Fruit fly (Drosophila melanogaster) whole organism, wandering third instar larva: ENCODE results near the gene comm.

Experiments used
- Abd-B ChIP-seq: fragments of >200 bp; optimal IDR thresholded peaks from 2 replicates; lab custom pipeline; 2017; ENCODE audit warnings: missing biosample characterization, missing genetic modification characterization
- CrebA ChIP-seq: fragments of 200-800 bp; sonication (Bioruptor generic); optimal IDR thresholded peaks from 2 replicates; lab custom pipeline; 2016; ENCODE audit warnings: missing biosample characterization, mild to moderate bottlenecking, missing genetic modification characterization, borderline replicate concordance
- Hr78 ChIP-seq: fragments of >200 bp; optimal IDR thresholded peaks from 2 replicates; lab custom pipeline; 2017; ENCODE audit warnings: missing biosample characterization, missing genetic modification characterization
- h ChIP-seq: fragments of 200-800 bp; sonication (Bioruptor generic); optimal IDR thresholded peaks from 3 replicates; lab custom pipeline; 2016; ENCODE audit warnings: missing biosample characterization, mild to moderate bottlenecking, missing genetic modification characterization
- jim ChIP-seq: fragments of 175-275, 200-325 bp; sonication (Bioruptor generic); optimal IDR thresholded peaks from 2 replicates; lab custom pipeline; 2016; ENCODE audit warnings: missing biosample characterization, mild to moderate bottlenecking, missing genetic modification characterization
- lola ChIP-seq: fragments of >200 bp; optimal IDR thresholded peaks from 2 replicates; lab custom pipeline; 2017; ENCODE audit warnings: missing biosample characterization, missing genetic modification characterization
- psq ChIP-seq: fragments of 200-800 bp; sonication (Bioruptor generic); optimal IDR thresholded peaks from 3 replicates; lab custom pipeline; 2017; ENCODE audit warnings: missing biosample characterization, mild to moderate bottlenecking, missing genetic modification characterization, moderate library complexity
- sage ChIP-seq: fragments of 200-800 bp; sonication (Bioruptor generic); optimal IDR thresholded peaks from 2 replicates; lab custom pipeline; 2016; ENCODE audit warnings: missing biosample characterization, mild to moderate bottlenecking, missing genetic modification characterization
- tai ChIP-seq: sonication (Bioruptor generic); optimal IDR thresholded peaks from 2 replicates; lab custom pipeline; 2016; ENCODE audit warnings: missing biosample characterization, missing genetic modification characterization
- woc ChIP-seq: sonication (Bioruptor generic); optimal IDR thresholded peaks from 2 replicates; lab custom pipeline; 2016; ENCODE audit warnings: missing biosample characterization, mild to moderate bottlenecking, missing genetic modification characterization

- no peak for TF ChIP-seq Abd-B (GFP tag; lab: Kevin White, UChicago)
- TF ChIP-seq h = no peak
- TF ChIP-seq Hr78 (GFP tag; lab: Kevin White, UChicago) = no peak
- TF ChIP-seq lola (GFP tag; lab: Kevin White, UChicago) = no peak
- no peak for TF ChIP-seq tai (GFP tag; lab: Kevin White, UChicago)
- TF ChIP-seq jim (GFP tag; lab: Kevin White, UChicago) = no peak
- TF ChIP-seq woc = no peak
- no peak for TF ChIP-seq sage (GFP tag; lab: Kevin White, UChicago)
- TF ChIP-seq psq (GFP tag; lab: Kevin White, UChicago) = no peak
- no peak for TF ChIP-seq CrebA
Observed at dm6 chr3L:15687802-15688201, 40.4 kb downstream of the comm start, which contains the start of gene CG34452.
